Fruit fly (Drosophila melanogaster) whole organism, adult: ENCODE results near the gene CG5783.

Source experiments
- CG11617 ChIP-seq: fragments of 200-800 bp; sonication (Bioruptor generic); optimal IDR thresholded peaks from 2 replicates; lab custom pipeline; 2017; ENCODE audit warnings: mild to moderate bottlenecking, missing biosample characterization, missing genetic modification reagents, missing genetic modification characterization
- CG12768 ChIP-seq: fragments of 200-800 bp; sonication (Bioruptor generic); optimal IDR thresholded peaks from 2 replicates; lab custom pipeline; 2017; ENCODE audit warnings: missing biosample characterization, missing genetic modification characterization, mild to moderate bottlenecking, moderate library complexity, missing genetic modification reagents
- CG1620 ChIP-seq: fragments of 200-800 bp; sonication (Bioruptor generic); optimal IDR thresholded peaks from 2 replicates; lab custom pipeline; 2016; ENCODE audit warnings: missing biosample characterization, missing genetic modification characterization
- CG5204 ChIP-seq: fragments of 200-800 bp; sonication (Bioruptor generic); optimal IDR thresholded peaks from 2 replicates; lab custom pipeline; 2016; ENCODE audit warnings: missing biosample characterization, missing genetic modification characterization
- CG7045 ChIP-seq: fragments of 200-800 bp; sonication (Bioruptor generic); optimal IDR thresholded peaks from 2 replicates; lab custom pipeline; 2017; ENCODE audit warnings: missing biosample characterization, mild to moderate bottlenecking, missing genetic modification characterization
- Mnt ChIP-seq: fragments of 200-800 bp; sonication (Bioruptor generic); optimal IDR thresholded peaks from 2 replicates; lab custom pipeline; 2016; ENCODE audit warnings: missing biosample characterization, mild to moderate bottlenecking, missing genetic modification characterization
- bab1 ChIP-seq: fragments of 200-800 bp; sonication (Bioruptor generic); optimal IDR thresholded peaks from 3 replicates; lab custom pipeline; 2019; ENCODE audit warnings: missing biosample characterization, mild to moderate bottlenecking, missing genetic modification characterization, moderate library complexity
- kay ChIP-seq: fragments of 200-800 bp; sonication (Bioruptor generic); peaks from one replicate; lab custom pipeline; 2016; ENCODE audit warnings: missing biosample characterization, missing genetic modification characterization, borderline replicate concordance
- ovo ChIP-seq: fragments of 200-800 bp; sonication (Bioruptor generic); optimal IDR thresholded peaks from 2 replicates; lab custom pipeline; 2016; ENCODE audit warnings: missing biosample characterization, missing genetic modification characterization
- pad ChIP-seq: fragments of 200-800 bp; sonication (Bioruptor generic); optimal IDR thresholded peaks from 3 replicates; lab custom pipeline; 2017; ENCODE audit warnings: missing biosample characterization, missing genetic modification characterization, mild to moderate bottlenecking, moderate library complexity, missing genetic modification reagents
- tj ChIP-seq: fragments of 200-800 bp; sonication (Bioruptor generic); optimal IDR thresholded peaks from 3 replicates; lab custom pipeline; 2017; ENCODE audit warnings: missing biosample characterization, mild to moderate bottlenecking, missing genetic modification characterization, moderate library complexity
- toe ChIP-seq: fragments of 200-800 bp; sonication (Bioruptor generic); optimal IDR thresholded peaks from 2 replicates; lab custom pipeline; 2016; ENCODE audit warnings: missing biosample characterization, missing genetic modification characterization

DNA sequence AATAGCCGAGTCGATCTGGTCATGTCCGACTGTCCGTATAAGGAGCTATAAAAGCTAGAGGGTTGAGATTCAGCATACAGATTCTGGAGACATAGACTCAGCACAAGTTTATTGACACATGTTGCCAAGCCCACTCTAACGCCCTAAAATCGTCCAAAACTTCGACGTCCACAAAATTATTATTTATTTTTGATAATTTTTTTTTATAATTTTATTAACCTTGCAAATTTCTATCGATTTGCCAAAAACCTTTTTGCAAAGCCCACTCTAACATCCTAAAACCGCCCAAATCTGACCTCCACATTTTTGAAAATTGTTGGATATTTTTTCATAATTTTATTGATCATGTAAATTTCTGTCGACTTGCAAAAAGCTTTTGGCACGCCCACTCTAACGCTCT is 3.3 kb downstream of the CG5783 start, which contains the start of gene JMJD4:
- TF ChIP-seq CG5204 (no peak), CG12768 (GFP tag; lab: Kevin White, UChicago) (no peak), bab1 (GFP tag; lab: Kevin White, UChicago) (no peak), ovo (GFP tag; lab: Kevin White, UChicago) (no peak), CG7045 (no peak), CG1620 (GFP tag; lab: Kevin White, UChicago) (no peak), kay (GFP tag; lab: Kevin White, UChicago) (no peak), pad (GFP tag; lab: Kevin White, UChicago) (no peak), toe (GFP tag; lab: Kevin White, UChicago) (no peak), Mnt (no peak), CG11617 (GFP tag; lab: Kevin White, UChicago) (no peak), tj (GFP tag; lab: Kevin White, UChicago) (no peak)
